Worm (Caenorhabditis elegans) whole organism, L1 larva: Measurements from ENCODE around the gene nsun-5.

Source experiments
- C34B4.2 ChIP-seq: sonication (generic microtip); optimal IDR thresholded peaks from 2 replicates; lab custom pipeline; 2017; ENCODE audit warnings: mild to moderate bottlenecking, missing genetic modification characterization, missing compliant biosample characterization
- F16B12.6 ChIP-seq: fragments of 150-350 bp; optimal IDR thresholded peaks from 2 replicates; lab custom pipeline; 2014; ENCODE audit warnings: missing biosample characterization, missing genetic modification characterization
- aha-1 ChIP-seq: fragments of 150-350 bp; optimal IDR thresholded peaks from 2 replicates; lab custom pipeline; 2014; ENCODE audit warnings: missing biosample characterization, missing genetic modification characterization
- ama-1 ChIP-seq: fragments of 150-350 bp; optimal IDR thresholded peaks from 2 replicates; lab custom pipeline; 2014
- blmp-1 ChIP-seq: fragments of 150-350 bp; optimal IDR thresholded peaks from 2 replicates; lab custom pipeline; 2014; ENCODE audit warnings: missing biosample characterization, missing genetic modification characterization
- ceh-63 ChIP-seq: fragments of 200-800 bp; sonication (Bioruptor generic); optimal IDR thresholded peaks from 2 replicates; lab custom pipeline; 2018; ENCODE audit warnings: mild to moderate bottlenecking, missing genetic modification characterization, missing compliant biosample characterization
- ceh-8 ChIP-seq: fragments of 200-800 bp; sonication (Bioruptor generic); optimal IDR thresholded peaks from 2 replicates; lab custom pipeline; 2018; ENCODE audit warnings: mild to moderate bottlenecking, missing genetic modification characterization, moderate library complexity, missing compliant biosample characterization
- ces-1 ChIP-seq: fragments of 150-350 bp; optimal IDR thresholded peaks from 2 replicates; lab custom pipeline; 2014; ENCODE audit warnings: missing biosample characterization, missing genetic modification reagents, missing genetic modification characterization
- dsc-1 ChIP-seq: sonication (generic microtip); optimal IDR thresholded peaks from 2 replicates; lab custom pipeline; 2016; ENCODE audit warnings: mild to moderate bottlenecking, missing genetic modification characterization, missing compliant biosample characterization
- efl-1 ChIP-seq, 4 experiments: fragments of 150-350 bp; optimal IDR thresholded peaks in 3 of 4; peaks in 1 of 4; 1 replicate in 1 of 4; 2 replicates in 3 of 4; lab custom pipeline; 2014; ENCODE audit warnings: missing biosample characterization in 2 of 4, missing genetic modification characterization in 2 of 4, missing genetic modification reagents in 2 of 4
- egl-13 ChIP-seq: sonication (generic microtip); optimal IDR thresholded peaks from 2 replicates; lab custom pipeline; 2016; ENCODE audit warnings: missing genotype, missing genetic modification reagents, missing genetic modification characterization, missing compliant biosample characterization
- elt-2 ChIP-seq: sonication (generic microtip); optimal IDR thresholded peaks from 2 replicates; lab custom pipeline; 2016; ENCODE audit warnings: missing genetic modification characterization, mild to moderate bottlenecking, inconsistent platforms, missing compliant biosample characterization, missing genetic modification reagents
- fkh-8 ChIP-seq: sonication (generic microtip); optimal IDR thresholded peaks from 2 replicates; lab custom pipeline; 2016; ENCODE audit warnings: mild to moderate bottlenecking, missing genetic modification characterization, missing compliant biosample characterization
- fos-1 ChIP-seq: fragments of 150-350 bp; optimal IDR thresholded peaks from 2 replicates; lab custom pipeline; 2014; ENCODE audit warnings: missing biosample characterization, missing genetic modification characterization
- hlh-4 ChIP-seq: sonication (generic microtip); optimal IDR thresholded peaks from 2 replicates; lab custom pipeline; 2016; ENCODE audit warnings: mild to moderate bottlenecking, missing genetic modification characterization, missing compliant biosample characterization
- hpl-2 ChIP-seq: fragments of 150-350 bp; optimal IDR thresholded peaks from 2 replicates; lab custom pipeline; 2014; ENCODE audit warnings: missing biosample characterization, missing genetic modification reagents, missing genetic modification characterization
- isw-1 ChIP-seq: fragments of 200-800 bp; sonication (Bioruptor generic); IDR thresholded peaks from 2 replicates; pipeline ENCODE4 v1.3.6; 2022; ENCODE audit warnings: missing genetic modification characterization, missing compliant biosample characterization
- jun-1 ChIP-seq: fragments of 150-350 bp; optimal IDR thresholded peaks from 2 replicates; lab custom pipeline; 2014; ENCODE audit warnings: missing biosample characterization, missing genetic modification reagents, missing genetic modification characterization
- lin-13 ChIP-seq: fragments of 150-350 bp; optimal IDR thresholded peaks from 2 replicates; lab custom pipeline; 2014; ENCODE audit warnings: missing biosample characterization, missing genetic modification reagents, missing genetic modification characterization
- lin-15B ChIP-seq: fragments of 150-350 bp; sonication (generic microtip); optimal IDR thresholded peaks from 3 replicates; lab custom pipeline; 2014; ENCODE audit warnings: missing biosample characterization, missing genetic modification characterization
- lin-35 ChIP-seq, 2 experiments: fragments of 150-350 bp; optimal IDR thresholded peaks; 2 replicates each; lab custom pipeline; 2014; ENCODE audit warnings: missing biosample characterization in 2 of 2, missing genetic modification characterization in 2 of 2, missing genetic modification reagents in 2 of 2
- lsy-2 ChIP-seq, 2 experiments: fragments of 150-350 bp; optimal IDR thresholded peaks; 2 replicates each; lab custom pipeline; 2014; ENCODE audit warnings: missing biosample characterization in 2 of 2, missing genetic modification characterization in 2 of 2
- mef-2 ChIP-seq: fragments of 150-350 bp; optimal IDR thresholded peaks from 2 replicates; lab custom pipeline; 2014; ENCODE audit warnings: missing biosample characterization, missing genetic modification characterization
- nhr-20 ChIP-seq: sonication (generic microtip); optimal IDR thresholded peaks from 2 replicates; lab custom pipeline; 2016; ENCODE audit warnings: mild to moderate bottlenecking, missing genetic modification characterization, missing compliant biosample characterization
- nhr-237 ChIP-seq: fragments of 150-350 bp; optimal IDR thresholded peaks from 2 replicates; lab custom pipeline; 2014; ENCODE audit warnings: missing biosample characterization, missing genetic modification characterization
- nhr-28 ChIP-seq: fragments of 150-350 bp; optimal IDR thresholded peaks from 2 replicates; lab custom pipeline; 2014; ENCODE audit warnings: missing biosample characterization, missing genetic modification characterization
- nhr-47 ChIP-seq: sonication (generic microtip); optimal IDR thresholded peaks from 2 replicates; lab custom pipeline; 2016; ENCODE audit warnings: mild to moderate bottlenecking, missing genetic modification characterization, moderate library complexity, missing compliant biosample characterization
- nhr-76 ChIP-seq: sonication (generic microtip); optimal IDR thresholded peaks from 2 replicates; lab custom pipeline; 2017; ENCODE audit warnings: missing biosample characterization, missing genetic modification characterization
- nhr-85 ChIP-seq: sonication (generic microtip); peaks from one replicate; lab custom pipeline; 2016; ENCODE audit warnings: missing genetic modification characterization, inconsistent platforms, missing compliant biosample characterization
- nhr-90 ChIP-seq: sonication (generic microtip); optimal IDR thresholded peaks from 2 replicates; lab custom pipeline; 2016; ENCODE audit warnings: mild to moderate bottlenecking, missing genetic modification characterization, missing compliant biosample characterization; ENCODE audit not compliant: poor library complexity
- pqm-1 ChIP-seq: sonication (generic microtip); optimal IDR thresholded peaks from 3 replicates; lab custom pipeline; 2017; ENCODE audit warnings: missing biosample characterization, missing genetic modification characterization
- sup-37 ChIP-seq: fragments of 200-800 bp; sonication (Bioruptor generic); optimal IDR thresholded peaks from 2 replicates; lab custom pipeline; 2018; ENCODE audit warnings: mild to moderate bottlenecking, missing genetic modification characterization, missing compliant biosample characterization
- swsn-7 ChIP-seq: sonication (generic microtip); optimal IDR thresholded peaks from 2 replicates; lab custom pipeline; 2016; ENCODE audit warnings: missing genetic modification characterization, missing compliant biosample characterization
- unc-30 ChIP-seq: sonication (generic microtip); optimal IDR thresholded peaks from 2 replicates; lab custom pipeline; 2017; ENCODE audit warnings: missing biosample characterization, missing genetic modification characterization
- unc-86 ChIP-seq: sonication (generic microtip); optimal IDR thresholded peaks from 2 replicates; lab custom pipeline; 2016; ENCODE audit warnings: missing genetic modification characterization, missing compliant biosample characterization
- vab-15 ChIP-seq: sonication (generic microtip); optimal IDR thresholded peaks from 2 replicates; lab custom pipeline; 2017; ENCODE audit warnings: missing genotype, mild to moderate bottlenecking, missing genetic modification characterization, missing compliant biosample characterization

nsun-5 gene

DNA sequence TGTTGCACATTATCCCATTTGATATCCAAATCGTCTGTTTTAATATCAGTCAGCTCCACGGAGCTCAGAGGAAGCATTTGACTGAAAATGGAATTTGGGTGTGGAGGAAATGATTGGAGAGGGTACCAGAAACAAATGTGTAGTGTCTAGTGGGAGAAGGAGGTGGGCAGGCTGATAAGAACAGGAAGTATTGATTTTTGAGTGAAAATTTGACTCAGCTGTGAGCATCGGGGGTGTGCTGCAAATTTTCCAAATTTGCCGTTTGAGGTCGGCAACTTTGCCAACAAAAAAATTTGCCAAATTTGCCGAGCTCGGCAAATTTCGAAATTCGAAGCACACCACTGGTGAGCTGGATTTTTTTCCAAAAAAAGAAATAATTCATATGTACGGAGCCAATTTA is 11.3 kb upstream of the nsun-5 start, which contains the start of gene Y53F4B.1:
Gene Y53F4B.1, minus strand, starts transcription at position 101 of the 400 bp plus-strand sequence.
- TF ChIP-seq efl-1 (optimal IDR thresholded peaks at IDR 0.05; lab: Kevin White, UChicago) (no peak), efl-1 (GFP tag; optimal IDR thresholded peaks at IDR 0.05 in 1 of 2; lab: Kevin White, UChicago) (no peak), elt-2 (tag; lab: Kevin White, UChicago) (no peak), ces-1 (no peak), hlh-4 (tag; lab: Kevin White, UChicago) (no peak), lin-13 (GFP tag; lab: Kevin White, UChicago) (no peak), swsn-7 (tag; lab: Kevin White, UChicago) (no peak), fos-1 (tag; lab: Kevin White, UChicago) (no peak), nhr-90 (tag; lab: Kevin White, UChicago) (no peak)

DNA sequence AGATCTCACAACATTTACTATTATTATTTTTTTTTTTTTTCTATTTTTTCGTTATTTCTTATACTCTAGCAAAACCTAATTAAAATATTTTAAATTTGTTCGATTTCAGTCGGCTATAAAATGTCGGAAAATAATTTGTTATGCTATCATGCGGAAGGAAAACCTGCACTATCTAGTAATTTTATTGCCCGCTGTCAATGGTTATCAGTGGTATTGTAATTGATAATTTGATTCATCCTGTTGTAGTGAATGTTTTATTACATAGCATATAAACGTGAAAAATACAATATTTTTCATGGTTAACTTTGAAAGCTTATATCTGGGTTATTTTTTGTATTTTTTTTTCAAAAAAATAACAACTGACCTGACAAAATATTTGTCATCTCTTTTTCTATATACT is 10.1 kb upstream of the nsun-5 start:
- peak; percentile 84 for TF ChIP-seq elt-2 (tag; lab: Kevin White, UChicago)
- TF ChIP-seq jun-1 (tag; lab: Kevin White, UChicago) = peak; percentile 48
- TF ChIP-seq lsy-2 (tag; optimal IDR thresholded peaks at IDR 0.05; lab: Kevin White, UChicago) = no peak
- TF ChIP-seq pqm-1 (tag; lab: Kevin White, UChicago) = peak; percentile 21
- TF ChIP-seq, all 84 proteins: peak for 3

DNA sequence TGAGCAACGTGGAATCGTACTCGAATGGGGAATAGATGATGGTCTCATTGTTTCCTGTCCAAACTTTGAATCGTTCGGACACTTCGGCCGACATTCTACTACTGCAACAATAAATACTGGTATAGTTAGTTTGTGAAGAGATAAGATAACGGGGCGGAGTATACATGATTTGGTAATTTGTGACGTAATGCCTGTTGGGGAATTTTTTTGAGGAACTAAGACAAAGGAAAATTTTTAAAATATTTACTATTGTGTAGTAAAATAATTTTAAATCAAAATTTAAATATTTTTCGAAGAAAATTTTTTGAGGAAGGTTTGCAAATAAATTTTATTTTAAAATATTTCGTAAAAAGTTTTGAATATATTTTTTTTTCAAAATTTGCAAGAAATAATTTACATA is 5.4 kb upstream of the nsun-5 start, which contains the start of gene elo-9:
Gene elo-9, minus strand, starts transcription at position 101 of the 400 bp plus-strand sequence.
- TF ChIP-seq ama-1 (lab: Kevin White, UChicago) = no peak
- no peak for TF ChIP-seq F16B12.6 (tag; lab: Kevin White, UChicago)
- TF ChIP-seq ceh-8 (GFP tag; lab: Kevin White, UChicago) = no peak
- TF ChIP-seq ceh-63 = no peak
- TF ChIP-seq nhr-76 (tag; lab: Kevin White, UChicago) = no peak
- TF ChIP-seq lsy-2 (tag; optimal IDR thresholded peaks at IDR 0.05; lab: Kevin White, UChicago) = no peak
- no peak for TF ChIP-seq fkh-8 (tag; lab: Kevin White, UChicago)
- TF ChIP-seq aha-1 = no peak
- no peak for TF ChIP-seq nhr-20 (tag; lab: Kevin White, UChicago)
- TF ChIP-seq dsc-1 (tag; lab: Kevin White, UChicago) = no peak
- TF ChIP-seq nhr-28 (tag; lab: Kevin White, UChicago) = no peak
- TF ChIP-seq egl-13 (tag; lab: Kevin White, UChicago) = no peak
- no peak for TF ChIP-seq blmp-1
- TF ChIP-seq lin-15B = no peak
- no peak for TF ChIP-seq C34B4.2 (tag; lab: Kevin White, UChicago)
- TF ChIP-seq hpl-2 (GFP tag; lab: Kevin White, UChicago) = no peak
- TF ChIP-seq nhr-237 (tag; lab: Kevin White, UChicago) = no peak
- no peak for TF ChIP-seq mef-2
- TF ChIP-seq unc-86 (tag; lab: Kevin White, UChicago) = no peak
- TF ChIP-seq unc-30 = no peak

DNA sequence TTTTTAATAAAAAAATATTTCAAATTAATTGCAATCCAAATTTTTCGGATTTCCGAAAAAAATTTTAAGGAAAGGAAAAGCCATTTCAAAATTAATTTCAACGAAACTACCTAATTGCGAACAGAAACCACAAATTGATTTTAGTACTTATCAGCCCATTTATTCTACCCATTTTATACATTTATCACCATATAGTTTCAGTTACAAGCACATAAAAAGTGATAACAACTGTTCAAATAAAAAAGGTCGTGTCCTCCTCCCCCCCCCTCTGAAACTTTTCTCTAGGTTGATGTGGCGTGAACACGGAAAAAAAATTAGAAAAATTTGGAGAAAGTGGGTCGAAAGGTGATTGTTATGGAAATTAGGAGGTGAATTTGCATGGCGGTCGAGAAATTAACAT is 4.5 kb upstream of the nsun-5 start:
- TF ChIP-seq unc-86 (tag; lab: Kevin White, UChicago) (no peak), pqm-1 (tag; lab: Kevin White, UChicago) (peak; percentile 35), sup-37 (GFP tag; lab: Kevin White, UChicago) (no peak), efl-1 (optimal IDR thresholded peaks at IDR 0.05; lab: Kevin White, UChicago) (no peak), efl-1 (GFP tag; optimal IDR thresholded peaks at IDR 0.05 in 1 of 2; lab: Kevin White, UChicago) (peak in 1 of 2 experiments; percentile 83), elt-2 (tag; lab: Kevin White, UChicago) (peak; percentile 7), isw-1 (GFP tag; lab: Robert Waterston, UW) (no peak)

DNA sequence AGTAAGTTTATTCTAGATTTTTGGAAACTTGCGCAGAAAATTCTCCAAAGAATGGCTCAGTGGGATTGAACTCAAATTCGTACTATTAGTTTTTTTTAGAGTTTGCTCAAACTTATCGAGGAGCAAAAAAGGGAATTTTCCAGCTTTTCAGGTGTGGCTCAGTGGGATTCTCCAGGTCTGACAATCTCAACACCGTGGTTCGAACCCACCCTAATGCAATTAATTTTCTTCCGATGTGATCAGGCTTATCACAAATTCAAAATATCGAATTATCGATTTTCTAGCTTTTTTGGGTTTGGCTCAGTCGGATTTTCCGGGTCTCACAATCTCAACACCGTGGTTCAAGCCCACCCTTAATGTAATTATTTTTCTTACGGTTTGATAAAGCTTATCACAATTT is 3.0 kb upstream of the nsun-5 start:
- TF ChIP-seq vab-15 (tag; lab: Kevin White, UChicago) (no peak), lin-35 (GFP tag; optimal IDR thresholded peaks at IDR 0.05; lab: Kevin White, UChicago) (no peak), nhr-85 (tag; lab: Kevin White, UChicago) (peak; percentile 13), nhr-47 (tag; lab: Kevin White, UChicago) (no peak), lsy-2 (tag; optimal IDR thresholded peaks at IDR 0.05; lab: Kevin White, UChicago) (no peak)
- TF ChIP-seq, all 84 proteins: peak for 1
